Fruit fly (Drosophila melanogaster) whole organism, wandering third instar larva: ENCODE results near the gene HP1b.

Experiments used
- Abd-B ChIP-seq: fragments of >200 bp; optimal IDR thresholded peaks from 2 replicates; lab custom pipeline; 2017; ENCODE audit warnings: missing biosample characterization, missing genetic modification characterization
- CG32264 ChIP-seq: fragments of 200-800 bp; sonication (Bioruptor generic); optimal IDR thresholded peaks from 2 replicates; lab custom pipeline; 2016; ENCODE audit warnings: missing biosample characterization, missing genetic modification characterization
- CG9705 ChIP-seq: fragments of 200-800 bp; sonication (Bioruptor generic); optimal IDR thresholded peaks from 2 replicates; lab custom pipeline; 2018; ENCODE audit warnings: missing biosample characterization, mild to moderate bottlenecking, missing genetic modification characterization
- CrebA ChIP-seq: fragments of 200-800 bp; sonication (Bioruptor generic); optimal IDR thresholded peaks from 2 replicates; lab custom pipeline; 2016; ENCODE audit warnings: missing biosample characterization, mild to moderate bottlenecking, missing genetic modification characterization, borderline replicate concordance
- Dfd ChIP-seq: fragments of >200 bp; optimal IDR thresholded peaks from 2 replicates; lab custom pipeline; 2017; ENCODE audit warnings: missing biosample characterization, missing genetic modification characterization
- Dif ChIP-seq: fragments of 200-275, 200-300 bp; sonication (Bioruptor generic); optimal IDR thresholded peaks from 2 replicates; lab custom pipeline; 2018; ENCODE audit warnings: missing biosample characterization, missing genetic modification characterization; ENCODE audit not compliant: partially characterized antibody
- GATAd ChIP-seq: sonication (Bioruptor generic); optimal IDR thresholded peaks from 2 replicates; lab custom pipeline; 2016; ENCODE audit warnings: missing biosample characterization, missing genetic modification characterization
- HLH106 ChIP-seq: fragments of 200-800 bp; optimal IDR thresholded peaks from 3 replicates; lab custom pipeline; 2019; ENCODE audit warnings: missing biosample characterization, mild to moderate bottlenecking, missing genetic modification characterization, moderate library complexity
- Hnf4 ChIP-seq: fragments of 200-800 bp; sonication (Bioruptor generic); optimal IDR thresholded peaks from 2 replicates; lab custom pipeline; 2016; ENCODE audit warnings: missing biosample characterization, mild to moderate bottlenecking, missing genetic modification characterization
- Hr78 ChIP-seq: fragments of >200 bp; optimal IDR thresholded peaks from 2 replicates; lab custom pipeline; 2017; ENCODE audit warnings: missing biosample characterization, missing genetic modification characterization
- Hr83 ChIP-seq: fragments of 200-300 bp; sonication (Bioruptor generic); optimal IDR thresholded peaks from 2 replicates; lab custom pipeline; 2016; ENCODE audit warnings: missing biosample characterization, mild to moderate bottlenecking, missing genetic modification characterization, moderate library complexity; ENCODE audit not compliant: poor library complexity, severe bottlenecking
- Jra ChIP-seq: sonication (Bioruptor generic); optimal IDR thresholded peaks from 2 replicates; lab custom pipeline; 2016; ENCODE audit warnings: missing biosample characterization, missing genetic modification characterization
- Mio ChIP-seq: sonication (Bioruptor generic); optimal IDR thresholded peaks from 2 replicates; lab custom pipeline; 2016; ENCODE audit warnings: missing biosample characterization, missing genetic modification characterization
- Myc ChIP-seq: fragments of >200 bp; optimal IDR thresholded peaks from 2 replicates; lab custom pipeline; 2017
- N ChIP-seq: fragments of >200 bp; optimal IDR thresholded peaks from 2 replicates; lab custom pipeline; 2018; ENCODE audit warnings: missing biosample characterization, missing external identifiers, missing genetic modification characterization
- OdsH ChIP-seq: fragments of 200-800 bp; sonication (Bioruptor generic); optimal IDR thresholded peaks from 2 replicates; lab custom pipeline; 2016; ENCODE audit warnings: missing biosample characterization, mild to moderate bottlenecking, missing genetic modification characterization
- Rel ChIP-seq, 2 experiments: fragments of 200-800 bp; sonication (Bioruptor generic) in 1 of 2; optimal IDR thresholded peaks; 2 replicates in 1 of 2; 3 replicates in 1 of 2; lab custom pipeline; 2016 to 2019; ENCODE audit warnings: mild to moderate bottlenecking in 2 of 2, missing biosample characterization in 2 of 2, missing genetic modification characterization in 2 of 2, moderate library complexity in 1 of 2
- Sp1 ChIP-seq: fragments of 200-800 bp; sonication (Bioruptor generic); optimal IDR thresholded peaks from 3 replicates; lab custom pipeline; 2019; ENCODE audit warnings: missing biosample characterization, mild to moderate bottlenecking, missing genetic modification characterization, moderate library complexity
- Vsx2 ChIP-seq: fragments of 200-300, 225-300 bp; sonication (Bioruptor generic); optimal IDR thresholded peaks from 2 replicates; lab custom pipeline; 2018; ENCODE audit warnings: missing biosample characterization, missing genetic modification characterization; ENCODE audit not compliant: partially characterized antibody
- br ChIP-seq: fragments of 200-800 bp; sonication (Bioruptor generic); optimal IDR thresholded peaks from 2 replicates; lab custom pipeline; 2016; ENCODE audit warnings: missing biosample characterization, missing genetic modification characterization
- brk ChIP-seq: fragments of 200-800 bp; sonication (Bioruptor generic); optimal IDR thresholded peaks from 2 replicates; lab custom pipeline; 2016; ENCODE audit warnings: missing biosample characterization, mild to moderate bottlenecking, missing genetic modification characterization
- dl ChIP-seq, 2 experiments: fragments of 175-275, 200-275 bp in 1 of 2; fragments of 200-275 bp in 1 of 2; sonication (Bioruptor generic); optimal IDR thresholded peaks; lab custom pipeline; 2018; ENCODE audit warnings: mild to moderate bottlenecking in 2 of 2, missing biosample characterization in 2 of 2, missing genetic modification characterization in 2 of 2, moderate library complexity in 2 of 2; ENCODE audit not compliant: partially characterized antibody in 2 of 2, insufficient read depth in 1 of 2
- dmrt93B ChIP-seq: fragments of 200-800 bp; sonication (Bioruptor generic); optimal IDR thresholded peaks from 2 replicates; lab custom pipeline; 2018; ENCODE audit warnings: missing biosample characterization, mild to moderate bottlenecking, missing genetic modification characterization
- dsf ChIP-seq: sonication (Bioruptor generic); optimal IDR thresholded peaks from 2 replicates; lab custom pipeline; 2016; ENCODE audit warnings: missing biosample characterization, missing genetic modification characterization, borderline replicate concordance
- ey ChIP-seq: fragments of 200-800 bp; sonication (Bioruptor generic); optimal IDR thresholded peaks from 2 replicates; lab custom pipeline; 2016; ENCODE audit warnings: missing biosample characterization, missing genetic modification characterization
- foxo ChIP-seq, 2 experiments: fragments of 200-800 bp; sonication (Bioruptor generic); optimal IDR thresholded peaks; 2 replicates in 1 of 2; 3 replicates in 1 of 2; lab custom pipeline; 2016 to 2017; ENCODE audit warnings: missing biosample characterization in 2 of 2, missing genetic modification characterization in 2 of 2
- fru ChIP-seq: fragments of 200-800 bp; sonication (Bioruptor generic); optimal IDR thresholded peaks from 3 replicates; lab custom pipeline; 2016; ENCODE audit warnings: missing biosample characterization, mild to moderate bottlenecking, missing genetic modification characterization
- h ChIP-seq: fragments of 200-800 bp; sonication (Bioruptor generic); optimal IDR thresholded peaks from 3 replicates; lab custom pipeline; 2016; ENCODE audit warnings: missing biosample characterization, mild to moderate bottlenecking, missing genetic modification characterization
- jim ChIP-seq: fragments of 175-275, 200-325 bp; sonication (Bioruptor generic); optimal IDR thresholded peaks from 2 replicates; lab custom pipeline; 2016; ENCODE audit warnings: missing biosample characterization, mild to moderate bottlenecking, missing genetic modification characterization
- lola ChIP-seq: fragments of >200 bp; optimal IDR thresholded peaks from 2 replicates; lab custom pipeline; 2017; ENCODE audit warnings: missing biosample characterization, missing genetic modification characterization
- pan ChIP-seq: fragments of >200 bp; optimal IDR thresholded peaks from 2 replicates; lab custom pipeline; 2017
- psq ChIP-seq: fragments of 200-800 bp; sonication (Bioruptor generic); optimal IDR thresholded peaks from 3 replicates; lab custom pipeline; 2017; ENCODE audit warnings: missing biosample characterization, mild to moderate bottlenecking, missing genetic modification characterization, moderate library complexity
- rgr ChIP-seq: fragments of 200-800 bp; sonication (Bioruptor generic); optimal IDR thresholded peaks from 3 replicates; lab custom pipeline; 2016; ENCODE audit warnings: missing biosample characterization, mild to moderate bottlenecking, missing genetic modification characterization
- sage ChIP-seq: fragments of 200-800 bp; sonication (Bioruptor generic); optimal IDR thresholded peaks from 2 replicates; lab custom pipeline; 2016; ENCODE audit warnings: missing biosample characterization, mild to moderate bottlenecking, missing genetic modification characterization
- sv ChIP-seq: fragments of 200-800 bp; sonication (Bioruptor generic); optimal IDR thresholded peaks from 3 replicates; lab custom pipeline; 2016; ENCODE audit warnings: missing biosample characterization, missing genetic modification characterization
- tai ChIP-seq: sonication (Bioruptor generic); optimal IDR thresholded peaks from 2 replicates; lab custom pipeline; 2016; ENCODE audit warnings: missing biosample characterization, missing genetic modification characterization
- usp ChIP-seq: fragments of >200 bp; optimal IDR thresholded peaks from 2 replicates; lab custom pipeline; 2017; ENCODE audit warnings: missing biosample characterization, missing genetic modification characterization
- woc ChIP-seq: sonication (Bioruptor generic); optimal IDR thresholded peaks from 2 replicates; lab custom pipeline; 2016; ENCODE audit warnings: missing biosample characterization, mild to moderate bottlenecking, missing genetic modification characterization

The HP1b gene

DNA sequence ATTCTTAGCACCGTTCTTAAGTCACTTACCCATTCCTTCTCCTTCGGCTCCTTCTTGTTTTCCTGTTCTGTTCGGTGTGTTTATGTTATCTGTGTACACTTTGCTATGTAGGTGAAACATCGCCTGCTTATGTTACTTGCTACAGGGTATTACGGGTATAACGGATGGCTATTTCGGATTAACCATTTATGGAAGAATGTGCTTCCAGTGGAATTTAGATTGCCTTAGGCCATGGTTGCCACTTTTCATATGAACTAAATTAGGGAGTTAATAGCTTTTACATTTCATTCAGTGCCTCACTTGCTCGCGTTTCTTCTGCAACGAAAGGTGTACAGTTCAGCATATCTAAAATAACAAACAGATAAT lies 32.5 kb upstream of the HP1b start:
- TF ChIP-seq dsf (GFP tag; lab: Kevin White, UChicago) = no peak
- peak; percentile 42 for TF ChIP-seq psq
- no peak for TF ChIP-seq Dif (GFP tag; lab: Kevin White, UChicago)
- TF ChIP-seq fru = peak; percentile 15
- TF ChIP-seq Mio (GFP tag; lab: Kevin White, UChicago) = no peak
- no peak for TF ChIP-seq Dfd (GFP tag; lab: Kevin White, UChicago)
- TF ChIP-seq, all 38 proteins: peak for 2

- TF ChIP-seq Dif (GFP tag; lab: Kevin White, UChicago) = no peak
Measured at dm6 chrX:9048941-9049340, 31.9 kb upstream of the HP1b start.

DNA sequence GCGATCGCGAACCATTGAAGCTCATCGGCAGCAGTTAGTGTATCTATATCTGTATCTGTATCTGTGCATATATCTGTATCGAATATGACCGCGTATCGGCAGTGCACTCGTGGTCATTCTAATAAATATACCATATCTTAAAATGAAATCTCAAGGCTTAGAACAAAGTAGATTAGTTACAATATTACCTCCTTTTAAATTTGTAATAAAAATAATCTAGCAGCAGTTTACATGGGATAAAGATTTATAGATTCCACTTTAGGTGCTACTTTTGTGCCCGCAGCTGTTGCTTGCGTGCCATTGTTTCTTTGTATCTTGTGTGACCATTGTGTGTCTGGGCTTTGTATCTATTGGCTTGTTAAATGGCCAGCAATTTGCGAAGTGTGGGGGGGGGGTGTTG lies 20.8 kb upstream of the HP1b start:
- TF ChIP-seq usp (no peak), CrebA (GFP tag; lab: Kevin White, UChicago) (no peak), ey (GFP tag; lab: Kevin White, UChicago) (peak; percentile 76), tai (GFP tag; lab: Kevin White, UChicago) (no peak), sv (GFP tag; lab: Kevin White, UChicago) (peak; percentile 9), br (peak; percentile 64), CG32264 (GFP tag; lab: Kevin White, UChicago) (peak; percentile 15), Dfd (GFP tag; lab: Kevin White, UChicago) (no peak), woc (GFP tag; lab: Kevin White, UChicago) (peak; percentile 5), Mio (GFP tag; lab: Kevin White, UChicago) (no peak), pan (lab: Kevin White, UChicago) (no peak), GATAd (GFP tag; lab: Kevin White, UChicago) (no peak), brk (no peak), Myc (lab: Kevin White, UChicago) (no peak), rgr (peak; percentile 76), fru (peak; percentile 68), dsf (GFP tag; lab: Kevin White, UChicago) (no peak), sage (peak; percentile 68), Jra (GFP tag; lab: Kevin White, UChicago) (peak; percentile 23), Rel (GFP tag; optimal IDR thresholded peaks at IDR 0.05; lab: Kevin White, UChicago) (no peak), Rel (tag; optimal IDR thresholded peaks at IDR 0.05; lab: Kevin White, UChicago) (no peak), HLH106 (tag; lab: Kevin White, UChicago) (peak; percentile 56), Hnf4 (GFP tag; lab: Kevin White, UChicago) (no peak), dl (GFP tag; optimal IDR thresholded peaks at IDR 0.05; lab: Kevin White, UChicago; ENCODE audit: insufficient read depth in 1 of 2, partially characterized antibody in 2 of 2) (no peak), Sp1 (GFP tag; lab: Kevin White, UChicago) (peak; percentile 45), dmrt93B (GFP tag; lab: Kevin White, UChicago) (peak; percentile 71), jim (GFP tag; lab: Kevin White, UChicago) (no peak), lola (GFP tag; lab: Kevin White, UChicago) (no peak), N (no peak), Hr78 (GFP tag; lab: Kevin White, UChicago) (no peak), foxo (GFP tag; optimal IDR thresholded peaks at IDR 0.05; lab: Kevin White, UChicago) (peak in 1 of 2 experiments; percentile 68), Hr83 (GFP tag; lab: Kevin White, UChicago) (no peak), CG9705 (GFP tag; lab: Kevin White, UChicago) (no peak), Dif (GFP tag; lab: Kevin White, UChicago) (no peak), OdsH (GFP tag; lab: Kevin White, UChicago) (peak; percentile 76), Abd-B (GFP tag; lab: Kevin White, UChicago) (no peak), h (GFP tag; lab: Kevin White, UChicago) (peak; percentile 80), Vsx2 (no peak), psq (peak; percentile 63)
- TF ChIP-seq, all 38 proteins: peak for 16
